Fruit fly (Drosophila melanogaster) whole organism, prepupa: Measurements from ENCODE around the gene Alp13.

Source experiments
- Blimp-1 ChIP-seq: fragments of 200-800 bp; sonication (Bioruptor generic); optimal IDR thresholded peaks from 3 replicates; lab custom pipeline; 2017; ENCODE audit warnings: missing biosample characterization, missing genetic modification characterization, mild to moderate bottlenecking, moderate library complexity, missing genetic modification reagents
- CG10631 ChIP-seq: fragments of 200-800 bp; sonication (Bioruptor generic); optimal IDR thresholded peaks from 2 replicates; lab custom pipeline; 2016; ENCODE audit warnings: missing biosample characterization, missing genetic modification characterization
- CG11294 ChIP-seq: fragments of 200-800 bp; sonication (Bioruptor generic); IDR thresholded peaks from 2 replicates; pipeline ENCODE4 v1.3.6; 2022; ENCODE audit warnings: missing biosample characterization, missing genetic modification characterization
- CG15336 ChIP-seq: fragments of 200-800 bp; sonication (Bioruptor generic); IDR thresholded peaks from 2 replicates; pipeline ENCODE4 v1.3.6; 2022; ENCODE audit warnings: missing biosample characterization, missing genetic modification characterization
- CG1621 ChIP-seq: fragments of 200-800 bp; sonication (Bioruptor generic); optimal IDR thresholded peaks from 3 replicates; lab custom pipeline; 2018; ENCODE audit warnings: missing biosample characterization, mild to moderate bottlenecking, missing genetic modification characterization
- CG32006 ChIP-seq: fragments of 200-800 bp; sonication (Bioruptor generic); optimal IDR thresholded peaks from 3 replicates; lab custom pipeline; 2017; ENCODE audit warnings: missing biosample characterization, mild to moderate bottlenecking, missing genetic modification characterization
- CG4318 ChIP-seq: fragments of 200-800 bp; sonication (Bioruptor generic); optimal IDR thresholded peaks from 3 replicates; lab custom pipeline; 2017; ENCODE audit warnings: missing biosample characterization, mild to moderate bottlenecking, missing genetic modification characterization
- CG6276 ChIP-seq: fragments of 200-800 bp; sonication (Bioruptor generic); optimal IDR thresholded peaks from 2 replicates; lab custom pipeline; 2017; ENCODE audit warnings: missing biosample characterization, mild to moderate bottlenecking, missing genetic modification characterization
- CG6792 ChIP-seq: fragments of 200-800 bp; sonication (Bioruptor generic); optimal IDR thresholded peaks from 3 replicates; lab custom pipeline; 2016; ENCODE audit warnings: missing biosample characterization, missing genetic modification characterization
- CG6854 ChIP-seq: fragments of 200-800 bp; sonication (Bioruptor generic); optimal IDR thresholded peaks from 2 replicates; lab custom pipeline; 2017; ENCODE audit warnings: missing biosample characterization, mild to moderate bottlenecking, missing genetic modification characterization
- CG7368 ChIP-seq: fragments of 200-800 bp; sonication (Bioruptor generic); optimal IDR thresholded peaks from 3 replicates; lab custom pipeline; 2016; ENCODE audit warnings: missing biosample characterization, missing genetic modification characterization
- CG8119 ChIP-seq: fragments of 200-800 bp; sonication (Bioruptor generic); IDR thresholded peaks from 3 replicates; pipeline ENCODE4 v1.3.6; 2022; ENCODE audit warnings: missing biosample characterization, missing genetic modification characterization
- CG8319 ChIP-seq: fragments of 200-800 bp; sonication (Bioruptor generic); optimal IDR thresholded peaks from 3 replicates; lab custom pipeline; 2016; ENCODE audit warnings: missing biosample characterization, missing genetic modification characterization
- CG8632 ChIP-seq: fragments of 200-800 bp; sonication (Bioruptor generic); optimal IDR thresholded peaks from 3 replicates; lab custom pipeline; 2016; ENCODE audit warnings: missing biosample characterization, missing genetic modification characterization
- Eip75B ChIP-seq: fragments of 200-800 bp; sonication (Bioruptor generic); optimal IDR thresholded peaks from 3 replicates; lab custom pipeline; 2016; ENCODE audit warnings: missing biosample characterization, missing genetic modification characterization
- Eip78C ChIP-seq: fragments of 200-800 bp; sonication (Bioruptor generic); peaks from one replicate; lab custom pipeline; 2016; ENCODE audit warnings: missing biosample characterization, missing genetic modification characterization
- Eip93F ChIP-seq: fragments of 200-800 bp; sonication (Bioruptor generic); optimal IDR thresholded peaks from 2 replicates; lab custom pipeline; 2016; ENCODE audit warnings: missing biosample characterization, mild to moderate bottlenecking, missing genetic modification characterization
- Gug ChIP-seq: fragments of 200-800 bp; sonication (Bioruptor generic); IDR thresholded peaks from 2 replicates; pipeline ENCODE4 v1.3.6; 2022; ENCODE audit warnings: missing biosample characterization, missing genetic modification characterization
- Lpt ChIP-seq: fragments of 200-800 bp; sonication (Bioruptor generic); optimal IDR thresholded peaks from 3 replicates; lab custom pipeline; 2016; ENCODE audit warnings: missing biosample characterization, missing genetic modification characterization
- Met ChIP-seq: fragments of 200-800 bp; sonication (Bioruptor generic); optimal IDR thresholded peaks from 3 replicates; lab custom pipeline; 2016; ENCODE audit warnings: missing biosample characterization, missing genetic modification characterization
- OdsH ChIP-seq: fragments of 200-800 bp; sonication (Bioruptor generic); optimal IDR thresholded peaks from 3 replicates; lab custom pipeline; 2016; ENCODE audit warnings: missing biosample characterization, missing genetic modification characterization
- Smox ChIP-seq: fragments of 200-800 bp; sonication (Bioruptor generic); optimal IDR thresholded peaks from 3 replicates; lab custom pipeline; 2016; ENCODE audit warnings: missing biosample characterization, missing genetic modification characterization
- Sox102F ChIP-seq: fragments of 200-800 bp; sonication (Bioruptor generic); optimal IDR thresholded peaks from 2 replicates; lab custom pipeline; 2016; ENCODE audit warnings: missing biosample characterization, mild to moderate bottlenecking, missing genetic modification characterization
- Sox14 ChIP-seq: fragments of 200-800 bp; sonication (Bioruptor generic); optimal IDR thresholded peaks from 3 replicates; lab custom pipeline; 2016; ENCODE audit warnings: missing biosample characterization, missing genetic modification characterization
- Sox15 ChIP-seq: fragments of 200-800 bp; sonication (Bioruptor generic); optimal IDR thresholded peaks from 3 replicates; lab custom pipeline; 2016; ENCODE audit warnings: missing biosample characterization, missing genetic modification characterization
- achi ChIP-seq: fragments of 200-800 bp; sonication (Bioruptor generic); optimal IDR thresholded peaks from 3 replicates; lab custom pipeline; 2016; ENCODE audit warnings: missing biosample characterization, missing genetic modification characterization
- cyc ChIP-seq: fragments of 200-800 bp; sonication (Bioruptor generic); optimal IDR thresholded peaks from 3 replicates; lab custom pipeline; 2016; ENCODE audit warnings: missing biosample characterization, missing genetic modification characterization
- dac ChIP-seq: fragments of 200-800 bp; sonication (Bioruptor generic); optimal IDR thresholded peaks from 2 replicates; lab custom pipeline; 2017; ENCODE audit warnings: missing biosample characterization, mild to moderate bottlenecking, missing genetic modification characterization
- eg ChIP-seq: fragments of 200-800 bp; sonication (Bioruptor generic); IDR thresholded peaks from 3 replicates; pipeline ENCODE4 v1.3.6; 2022; ENCODE audit warnings: missing biosample characterization, missing genetic modification characterization
- esn ChIP-seq: fragments of 200-800 bp; sonication (Bioruptor generic); optimal IDR thresholded peaks from 2 replicates; lab custom pipeline; 2016; ENCODE audit warnings: missing biosample characterization, mild to moderate bottlenecking, missing genetic modification characterization, moderate library complexity
- fd59A ChIP-seq: fragments of 200-800 bp; sonication (Bioruptor generic); optimal IDR thresholded peaks from 2 replicates; lab custom pipeline; 2017; ENCODE audit warnings: missing biosample characterization, mild to moderate bottlenecking, missing genetic modification characterization, missing genetic modification reagents
- fd85E ChIP-seq: fragments of 200-800 bp; sonication (Bioruptor generic); optimal IDR thresholded peaks from 3 replicates; lab custom pipeline; 2016; ENCODE audit warnings: missing biosample characterization, missing genetic modification characterization
- fkh ChIP-seq: fragments of 200-800 bp; sonication (Bioruptor generic); optimal IDR thresholded peaks from 3 replicates; lab custom pipeline; 2017; ENCODE audit warnings: missing biosample characterization, mild to moderate bottlenecking, missing genetic modification characterization, moderate library complexity
- lz ChIP-seq: fragments of 200-800 bp; sonication (Bioruptor generic); optimal IDR thresholded peaks from 3 replicates; lab custom pipeline; 2016; ENCODE audit warnings: missing biosample characterization, missing genetic modification characterization
- pdm3 ChIP-seq: fragments of 200-800 bp; sonication (Bioruptor generic); optimal IDR thresholded peaks from 3 replicates; lab custom pipeline; 2016; ENCODE audit warnings: missing biosample characterization, missing genetic modification characterization
- salr ChIP-seq, 2 experiments: fragments of 200-800 bp; sonication (Bioruptor generic); optimal IDR thresholded peaks; 3 replicates each; lab custom pipeline; 2016 to 2018; ENCODE audit warnings: missing biosample characterization in 2 of 2, missing genetic modification characterization in 2 of 2, mild to moderate bottlenecking in 1 of 2
- svp ChIP-seq: fragments of 200-800 bp; sonication (Bioruptor generic); peaks from one replicate; lab custom pipeline; 2016; ENCODE audit warnings: missing biosample characterization, missing genetic modification characterization
- topi ChIP-seq: fragments of 200-800 bp; sonication (Bioruptor generic); optimal IDR thresholded peaks from 3 replicates; lab custom pipeline; 2016; ENCODE audit warnings: missing biosample characterization, missing genetic modification characterization
- vri ChIP-seq: fragments of 200-800 bp; sonication (Bioruptor generic); optimal IDR thresholded peaks from 3 replicates; lab custom pipeline; 2016; ENCODE audit warnings: missing biosample characterization, mild to moderate bottlenecking, missing genetic modification characterization

Gene Alp13

dm6 chr3R:10079267-10079987 is 4.3 kb upstream of the Alp13 start (continued):
- TF ChIP-seq svp (GFP tag; lab: Kevin White, UChicago) (peak; percentile 23), Met (GFP tag; lab: Kevin White, UChicago) (peak; percentile 47), fd85E (GFP tag; lab: Kevin White, UChicago) (no peak), CG32006 (GFP tag; lab: Kevin White, UChicago) (peak; percentile 81), CG8632 (GFP tag; lab: Kevin White, UChicago) (peak; percentile 39), CG15336 (peak; percentile 82), CG8119 (GFP tag; lab: Robert Waterston, UW) (peak; percentile 80), CG6792 (peak; percentile 32), Gug (GFP tag; lab: Robert Waterston, UW) (peak; percentile 78), pdm3 (GFP tag; lab: Kevin White, UChicago) (peak; percentile 74), cyc (peak; percentile 46), Smox (GFP tag; lab: Kevin White, UChicago) (peak; percentile 45), CG6854 (GFP tag; lab: Kevin White, UChicago) (no peak), eg (GFP tag; lab: Robert Waterston, UW) (peak; percentile 90), CG7368 (GFP tag; lab: Kevin White, UChicago) (peak; percentile 52), CG11294 (GFP tag; lab: Robert Waterston, UW) (peak; percentile 80), Lpt (peak; percentile 37), OdsH (peak; percentile 80), salr (GFP tag; optimal IDR thresholded peaks at IDR 0.05; lab: Kevin White, UChicago) (peak; percentile 17 to 51), Eip78C (GFP tag; lab: Kevin White, UChicago) (peak; percentile 92), CG10631 (GFP tag; lab: Kevin White, UChicago) (peak; percentile 73), Eip75B (GFP tag; lab: Kevin White, UChicago) (peak; percentile 65), CG8319 (peak; percentile 56), Sox102F (GFP tag; lab: Kevin White, UChicago) (peak; percentile 26), Sox15 (GFP tag; lab: Kevin White, UChicago) (peak; percentile 38), fd59A (peak; percentile 70), CG6276 (GFP tag; lab: Kevin White, UChicago) (peak; percentile 36), dac (GFP tag; lab: Kevin White, UChicago) (peak; percentile 13), topi (peak; percentile 51), CG4318 (GFP tag; lab: Kevin White, UChicago) (peak; percentile 25), fkh (GFP tag; lab: Kevin White, UChicago) (no peak), CG1621 (peak; percentile 73), Eip93F (no peak), lz (GFP tag; lab: Kevin White, UChicago) (peak; percentile 42)

- TF ChIP-seq esn (GFP tag; lab: Kevin White, UChicago): no peak
- no peak for TF ChIP-seq CG6792
- TF ChIP-seq Sox15 (GFP tag; lab: Kevin White, UChicago): no peak
- TF ChIP-seq CG8319: no peak
- no peak for TF ChIP-seq OdsH
Observed at dm6 chr3R:10078468-10079143, 3.4 kb upstream of the Alp13 start.

dm6 chr3R:10076665-10077064 is 1.5 kb upstream of the Alp13 start:
- TF ChIP-seq topi (peak; percentile 12), esn (GFP tag; lab: Kevin White, UChicago) (peak; percentile 14), Blimp-1 (GFP tag; lab: Kevin White, UChicago) (no peak), Met (GFP tag; lab: Kevin White, UChicago) (peak; percentile 19), Sox14 (GFP tag; lab: Kevin White, UChicago) (peak; percentile 22), fkh (GFP tag; lab: Kevin White, UChicago) (no peak), vri (GFP tag; lab: Kevin White, UChicago) (peak; percentile 27), Eip78C (GFP tag; lab: Kevin White, UChicago) (peak; percentile 10), achi (GFP tag; lab: Kevin White, UChicago) (no peak), cyc (peak; percentile 1), svp (GFP tag; lab: Kevin White, UChicago) (peak; percentile 58), pdm3 (GFP tag; lab: Kevin White, UChicago) (no peak)
- TF ChIP-seq, all 60 proteins: peak for 8
